Worm (Caenorhabditis elegans): Measurements from ENCODE around the gene glrx-3.

ce11 chrV:4339479-4339878 lies 1.6 kb downstream of the glrx-3 start:
- TF ChIP-seq ama-1 (optimal IDR thresholded peaks at IDR 0.05), result no peak
- TF ChIP-seq ceh-36 (tag; optimal IDR thresholded peaks at IDR 0.05), result no peak
- no peak for TF ChIP-seq flt-1 (GFP tag; IDR thresholded peaks at IDR 0.05)
- TF ChIP-seq tbx-37 (GFP tag; conservative IDR thresholded peaks at IDR 0.05), result no peak
- TF ChIP-seq F13C5.2 (tag; optimal IDR thresholded peaks at IDR 0.05), result no peak
- TF ChIP-seq aly-1 (tag; optimal IDR thresholded peaks at IDR 0.05), result no peak
- no peak for TF ChIP-seq sea-1 (GFP tag; conservative IDR thresholded peaks at IDR 0.05)
- TF ChIP-seq hmbx-1 (tag; optimal IDR thresholded peaks at IDR 0.05), result no peak
- no peak for TF ChIP-seq ceh-13 (GFP tag; optimal IDR thresholded peaks at IDR 0.05)

Data from whole organism, early embryonic.